Fruit fly (Drosophila melanogaster) whole organism, embryonic: ENCODE measurements around the gene CG8774.

Experiments
- Atf-2 ChIP-seq: fragments of 200-800 bp; sonication (Bioruptor generic); optimal IDR thresholded peaks from 2 replicates; lab custom pipeline; 2016; ENCODE audit warnings: missing biosample characterization, missing genetic modification characterization
- Awh ChIP-seq: fragments of 200-800 bp; sonication (Bioruptor generic); IDR thresholded peaks from 2 replicates; pipeline ENCODE4, ENCODE4 v1.3.6; 2022; ENCODE audit warnings: missing biosample characterization, missing genetic modification characterization
- BEAF-32 ChIP-seq: fragments of 200-800 bp; sonication (Bioruptor generic); optimal IDR thresholded peaks from 3 replicates; lab custom pipeline; 2017; ENCODE audit warnings: missing biosample characterization, missing genetic modification characterization, mild to moderate bottlenecking, moderate library complexity, missing genetic modification reagents
- CG10979 ChIP-seq: fragments of 200-800 bp; sonication (Bioruptor generic); optimal IDR thresholded peaks from 2 replicates; lab custom pipeline; 2018; ENCODE audit warnings: missing biosample characterization, mild to moderate bottlenecking, missing genetic modification characterization, moderate library complexity
- CG11247 ChIP-seq: fragments of 200-800 bp; sonication (Bioruptor generic); IDR thresholded peaks from 2 replicates; pipeline ENCODE4 v1.3.6; 2022; ENCODE audit warnings: missing biosample characterization, missing genetic modification characterization
- CG11560 ChIP-seq: fragments of 200-800 bp; sonication (Bioruptor generic); IDR thresholded peaks from 3 replicates; pipeline ENCODE4 v1.3.6; 2022; ENCODE audit warnings: missing biosample characterization, missing genetic modification characterization
- CG18011 ChIP-seq: fragments of 200-800 bp; sonication (Bioruptor generic); optimal IDR thresholded peaks from 2 replicates; lab custom pipeline; 2017; ENCODE audit warnings: missing biosample characterization, missing genetic modification characterization, mild to moderate bottlenecking, moderate library complexity, missing genotype
- CG18619 ChIP-seq: fragments of 200-800 bp; sonication (Bioruptor generic); optimal IDR thresholded peaks from 3 replicates; lab custom pipeline; 2017; ENCODE audit warnings: missing biosample characterization, mild to moderate bottlenecking, missing genetic modification characterization
- CG2889 ChIP-seq: fragments of 200-800 bp; sonication (Bioruptor generic); IDR thresholded peaks from 3 replicates; pipeline ENCODE4 v1.3.6; 2022; ENCODE audit warnings: missing biosample characterization, missing genetic modification characterization
- CG31365 ChIP-seq: fragments of 200-800 bp; sonication (Bioruptor generic); optimal IDR thresholded peaks from 2 replicates; lab custom pipeline; 2018; ENCODE audit warnings: missing biosample characterization, mild to moderate bottlenecking, missing genetic modification characterization
- CG31388 ChIP-seq: fragments of 200-800 bp; sonication (Bioruptor generic); optimal IDR thresholded peaks from 2 replicates; lab custom pipeline; 2016; ENCODE audit warnings: missing biosample characterization, missing genetic modification characterization
- CG3407 ChIP-seq: fragments of 200-800 bp; sonication (Bioruptor generic); optimal IDR thresholded peaks from 2 replicates; lab custom pipeline; 2018; ENCODE audit warnings: missing biosample characterization, mild to moderate bottlenecking, missing genetic modification characterization
- CG4854 ChIP-seq: fragments of 200-800 bp; sonication (Bioruptor generic); optimal IDR thresholded peaks from 2 replicates; lab custom pipeline; 2016; ENCODE audit warnings: missing biosample characterization, missing genetic modification characterization, inconsistent platforms
- CG6254 ChIP-seq: fragments of 200-800 bp; sonication (Bioruptor generic); optimal IDR thresholded peaks from 3 replicates; lab custom pipeline; 2017; ENCODE audit warnings: mild to moderate bottlenecking, missing biosample characterization, missing genetic modification reagents, missing genetic modification characterization
- CG6272 ChIP-seq: fragments of 200-800 bp; sonication (Bioruptor generic); IDR thresholded peaks from 2 replicates; pipeline ENCODE4 v1.3.6; 2022; ENCODE audit warnings: missing biosample characterization, missing genetic modification characterization
- CG6654 ChIP-seq: fragments of 200-800 bp; sonication (Bioruptor generic); optimal IDR thresholded peaks from 2 replicates; lab custom pipeline; 2017; ENCODE audit warnings: missing biosample characterization, mild to moderate bottlenecking, missing genetic modification characterization
- CG7357 ChIP-seq: fragments of 200-800 bp; sonication (Bioruptor generic); IDR thresholded peaks from 3 replicates; pipeline ENCODE4 v1.3.6; 2022; ENCODE audit warnings: missing biosample characterization, missing genetic modification characterization
- CG8388 ChIP-seq: fragments of 200-800 bp; sonication (Bioruptor generic); optimal IDR thresholded peaks from 2 replicates; lab custom pipeline; 2019; ENCODE audit warnings: missing biosample characterization, mild to moderate bottlenecking, missing genetic modification characterization, moderate library complexity
- CG8944 ChIP-seq: fragments of 200-800 bp; sonication (Bioruptor generic); optimal IDR thresholded peaks from 3 replicates; lab custom pipeline; 2016; ENCODE audit warnings: missing biosample characterization, missing genetic modification characterization
- D ChIP-seq, 2 experiments: fragments of 200-800 bp in 1 of 2; fragments of >200 bp in 1 of 2; sonication (Bioruptor generic) in 1 of 2; optimal IDR thresholded peaks; 2 replicates in 1 of 2; 3 replicates in 1 of 2; lab custom pipeline; 2017; ENCODE audit warnings: mild to moderate bottlenecking in 1 of 2, missing biosample characterization in 1 of 2, missing genetic modification characterization in 1 of 2, missing genetic modification reagents in 1 of 2
- D19B ChIP-seq: fragments of 200-800 bp; sonication (Bioruptor generic); optimal IDR thresholded peaks from 2 replicates; lab custom pipeline; 2017; ENCODE audit warnings: missing biosample characterization, mild to moderate bottlenecking, missing genetic modification characterization
- Fer2 ChIP-seq: fragments of 200-800 bp; sonication (Bioruptor generic); optimal IDR thresholded peaks from 2 replicates; lab custom pipeline; 2018; ENCODE audit warnings: missing biosample characterization, mild to moderate bottlenecking, missing genetic modification characterization, moderate library complexity
- GATAe ChIP-seq: fragments of 200-800 bp; sonication (Bioruptor generic); conservative IDR thresholded peaks from 2 replicates; pipeline ENCODE4 v1.3.6; 2022; ENCODE audit warnings: missing biosample characterization, missing genetic modification characterization
- Gsc ChIP-seq: fragments of 200-800 bp; sonication (Bioruptor generic); IDR thresholded peaks from 2 replicates; pipeline ENCODE4 v1.3.6; 2022; ENCODE audit warnings: missing biosample characterization, missing genetic modification characterization
- HLH4C ChIP-seq: fragments of 200-800 bp; sonication (Bioruptor generic); IDR thresholded peaks from 3 replicates; pipeline ENCODE4 v1.3.6; 2022; ENCODE audit warnings: missing biosample characterization, missing genetic modification characterization; ENCODE audit not compliant: partially characterized antibody
- Lim3 ChIP-seq: fragments of 200-800 bp; sonication (Bioruptor generic); IDR thresholded peaks from 2 replicates; pipeline ENCODE4 v1.3.6; 2022; ENCODE audit warnings: missing biosample characterization, missing genetic modification characterization
- Med ChIP-seq: fragments of 200-800 bp; sonication (Bioruptor generic); peaks from one replicate; lab custom pipeline; 2016; ENCODE audit warnings: missing biosample characterization, missing genetic modification characterization, mild to moderate bottlenecking, inconsistent platforms, moderate library complexity
- NC2β ChIP-seq: fragments of 200-800 bp; sonication (Bioruptor generic); optimal IDR thresholded peaks from 2 replicates; lab custom pipeline; 2016; ENCODE audit warnings: missing biosample characterization, missing genetic modification characterization
- Sry-δ ChIP-seq: fragments of 200-800 bp; sonication (Bioruptor generic); optimal IDR thresholded peaks from 2 replicates; lab custom pipeline; 2016; ENCODE audit warnings: missing biosample characterization, missing genetic modification characterization
- Xbp1 ChIP-seq: fragments of 200-800 bp; sonication (Bioruptor generic); optimal IDR thresholded peaks from 3 replicates; lab custom pipeline; 2016; ENCODE audit warnings: missing biosample characterization, mild to moderate bottlenecking, missing genetic modification characterization
- abd-A ChIP-seq: fragments of 200-800 bp; sonication (Bioruptor generic); optimal IDR thresholded peaks from 3 replicates; lab custom pipeline; 2019; ENCODE audit warnings: missing biosample characterization, mild to moderate bottlenecking, missing genetic modification characterization, moderate library complexity
- ac ChIP-seq: fragments of 200-800 bp; sonication (Bioruptor generic); optimal IDR thresholded peaks from 3 replicates; lab custom pipeline; 2017; ENCODE audit warnings: missing biosample characterization, mild to moderate bottlenecking, missing genetic modification characterization
- al ChIP-seq: fragments of 200-800 bp; sonication (Bioruptor generic); IDR thresholded peaks from 2 replicates; pipeline ENCODE4 v1.3.6; 2022; ENCODE audit warnings: missing biosample characterization, missing genetic modification characterization
- az2 ChIP-seq: fragments of 200-800 bp; sonication (Bioruptor generic); optimal IDR thresholded peaks from 3 replicates; lab custom pipeline; 2016; ENCODE audit warnings: missing biosample characterization, missing genetic modification characterization
- bsh ChIP-seq, 2 experiments: fragments of 200-800 bp; sonication (Bioruptor generic); optimal IDR thresholded peaks; 2 replicates each; lab custom pipeline; 2017 to 2018; ENCODE audit warnings: mild to moderate bottlenecking in 2 of 2, missing biosample characterization in 2 of 2, missing genetic modification characterization in 2 of 2, moderate library complexity in 1 of 2
- cato ChIP-seq: fragments of 200-800 bp; sonication (Bioruptor generic); optimal IDR thresholded peaks from 2 replicates; lab custom pipeline; 2016; ENCODE audit warnings: missing biosample characterization, missing genetic modification characterization, borderline replicate concordance
- croc ChIP-seq: fragments of 200-800 bp; sonication (Bioruptor generic); conservative IDR thresholded peaks from 3 replicates; pipeline ENCODE4 v1.3.6; 2022; ENCODE audit warnings: missing biosample characterization, missing genetic modification characterization
- danr ChIP-seq: fragments of 200-800 bp; sonication (Bioruptor generic); IDR thresholded peaks from 2 replicates; pipeline ENCODE4 v1.3.6; 2022; ENCODE audit warnings: missing biosample characterization, missing genetic modification characterization
- eyg ChIP-seq: fragments of 200-800 bp; sonication (Bioruptor generic); optimal IDR thresholded peaks from 3 replicates; lab custom pipeline; 2016; ENCODE audit warnings: missing biosample characterization, missing genetic modification characterization
- kah ChIP-seq: fragments of 200-800 bp; sonication (Bioruptor generic); optimal IDR thresholded peaks from 2 replicates; lab custom pipeline; 2018; ENCODE audit warnings: missing biosample characterization, mild to moderate bottlenecking, missing genetic modification characterization
- oc ChIP-seq: fragments of 200-800 bp; sonication (Bioruptor generic); optimal IDR thresholded peaks from 2 replicates; lab custom pipeline; 2018; ENCODE audit warnings: missing biosample characterization, mild to moderate bottlenecking, missing genetic modification characterization, moderate library complexity
- prd ChIP-seq, 3 experiments: fragments of >200 bp in 2 of 3; fragments of 200-800 bp in 1 of 3; sonication (Bioruptor generic) in 1 of 3; optimal IDR thresholded peaks in 2 of 3; IDR thresholded peaks in 1 of 3; 2 replicates in 2 of 3; 3 replicates in 1 of 3; pipeline versions ENCODE4 v1.3.6 to Lab custom; 2017 to 2022; ENCODE audit warnings: missing biosample characterization in 1 of 3, missing genetic modification characterization in 1 of 3
- pros ChIP-seq: fragments of 200-800 bp; sonication (Bioruptor generic); optimal IDR thresholded peaks from 3 replicates; lab custom pipeline; 2019; ENCODE audit warnings: missing biosample characterization, mild to moderate bottlenecking, missing genetic modification characterization, moderate library complexity
- row ChIP-seq: fragments of 200-800 bp; sonication (Bioruptor generic); IDR thresholded peaks from 3 replicates; pipeline ENCODE4 v1.3.6; 2022; ENCODE audit warnings: missing biosample characterization, missing genetic modification characterization
- sc ChIP-seq, 3 experiments: fragments of >200 bp in 2 of 3; fragments of 200-800 bp in 1 of 3; sonication (Bioruptor generic) in 1 of 3; optimal IDR thresholded peaks; 2 replicates in 2 of 3; 3 replicates in 1 of 3; lab custom pipeline; 2017; ENCODE audit warnings: mild to moderate bottlenecking in 1 of 3, missing biosample characterization in 1 of 3, missing genetic modification characterization in 1 of 3, missing genetic modification reagents in 1 of 3
- sqz ChIP-seq: fragments of 200-800 bp; sonication (Bioruptor generic); optimal IDR thresholded peaks from 3 replicates; lab custom pipeline; 2018; ENCODE audit warnings: missing biosample characterization, mild to moderate bottlenecking, missing genetic modification characterization
- trem ChIP-seq: fragments of 200-800 bp; optimal IDR thresholded peaks from 3 replicates; lab custom pipeline; 2019; ENCODE audit warnings: missing biosample characterization, mild to moderate bottlenecking, missing genetic modification characterization, moderate library complexity
- usp ChIP-seq: fragments of >200 bp; optimal IDR thresholded peaks from 2 replicates; lab custom pipeline; 2017; ENCODE audit warnings: missing biosample characterization, missing genetic modification characterization
- z ChIP-seq: fragments of 200-800 bp; sonication (Bioruptor generic); IDR thresholded peaks from 3 replicates; pipeline ENCODE4 v1.3.6; 2022; ENCODE audit warnings: missing biosample characterization, missing genetic modification characterization

CG8774 gene

dm6 chr3R:13305318-13305899 is 6.8 kb downstream of the CG8774 start (continued):
- TF ChIP-seq CG18619 (GFP tag; lab: Kevin White, UChicago) (peak; percentile 14), cato (GFP tag; lab: Kevin White, UChicago) (no peak), kah (GFP tag; lab: Kevin White, UChicago) (peak; percentile 5), HLH4C (no peak), BEAF-32 (GFP tag; lab: Kevin White, UChicago) (no peak), al (GFP tag; lab: Robert Waterston, UW) (no peak), Atf-2 (GFP tag; lab: Kevin White, UChicago) (no peak), CG4854 (no peak), CG6254 (peak; percentile 52), Gsc (no peak), Fer2 (tag; lab: Kevin White, UChicago) (no peak), prd (optimal IDR thresholded peaks at IDR 0.05; lab: Kevin White, UChicago) (no peak), prd (GFP tag; IDR thresholded peaks at IDR 0.05; lab: Robert Waterston, UW) (peak; percentile 18; the same call in 1 of the 3 replicates), CG7357 (GFP tag; lab: Robert Waterston, UW) (no peak), croc (GFP tag; lab: Robert Waterston, UW) (peak; percentile 13; the same call in 1 of the 3 replicates), NC2β (no peak), Awh (GFP tag; lab: Robert Waterston, UW) (no peak), pros (no peak), trem (tag; lab: Kevin White, UChicago) (peak; percentile 68), CG10979 (tag; lab: Kevin White, UChicago) (peak; percentile 86), D (optimal IDR thresholded peaks at IDR 0.05; lab: Kevin White, UChicago) (no peak), D (GFP tag; optimal IDR thresholded peaks at IDR 0.05; lab: Kevin White, UChicago) (peak; percentile 59), GATAe (GFP tag; lab: Robert Waterston, UW) (no peak), CG8944 (no peak), CG3407 (GFP tag; lab: Kevin White, UChicago) (peak; percentile 28), danr (GFP tag; lab: Robert Waterston, UW) (no peak), CG11560 (no peak), CG18011 (no peak), CG6654 (GFP tag; lab: Kevin White, UChicago) (peak; percentile 35), sc (optimal IDR thresholded peaks at IDR 0.05; lab: Kevin White, UChicago) (no peak), sc (GFP tag; optimal IDR thresholded peaks at IDR 0.05; lab: Kevin White, UChicago) (peak; percentile 61), CG2889 (no peak), bsh (GFP tag; optimal IDR thresholded peaks at IDR 0.05; lab: Kevin White, UChicago) (peak in 1 of 2 experiments; percentile 81), CG8388 (GFP tag; lab: Kevin White, UChicago) (peak; percentile 71), D19B (no peak), sqz (GFP tag; lab: Kevin White, UChicago) (peak; percentile 38), Med (GFP tag; lab: Kevin White, UChicago) (no peak), row (peak; percentile 33; the same call in 2 of the 3 replicates), CG6272 (GFP tag; lab: Robert Waterston, UW) (no peak), CG11247 (GFP tag; lab: Robert Waterston, UW) (no peak), eyg (no peak), oc (tag; lab: Kevin White, UChicago) (peak; percentile 36), usp (no peak), CG31365 (tag; lab: Kevin White, UChicago) (no peak), CG31388 (GFP tag; lab: Kevin White, UChicago) (no peak), z (GFP tag; lab: Robert Waterston, UW) (no peak), Xbp1 (GFP tag; lab: Kevin White, UChicago) (peak; percentile 45), Lim3 (no peak), az2 (GFP tag; lab: Kevin White, UChicago) (peak; percentile 39), Sry-δ (GFP tag; lab: Kevin White, UChicago) (no peak), abd-A (tag; lab: Kevin White, UChicago) (no peak), ac (GFP tag; lab: Kevin White, UChicago) (no peak)
